Worm (Caenorhabditis elegans): ENCODE results near the gene mpk-2.
"Not testable (repeated sequence)": the region's sequence is repeated elsewhere in the genome, so short reads cannot be mapped to it uniquely, and the experiment has no call there.

Gene mpk-2

DNA sequence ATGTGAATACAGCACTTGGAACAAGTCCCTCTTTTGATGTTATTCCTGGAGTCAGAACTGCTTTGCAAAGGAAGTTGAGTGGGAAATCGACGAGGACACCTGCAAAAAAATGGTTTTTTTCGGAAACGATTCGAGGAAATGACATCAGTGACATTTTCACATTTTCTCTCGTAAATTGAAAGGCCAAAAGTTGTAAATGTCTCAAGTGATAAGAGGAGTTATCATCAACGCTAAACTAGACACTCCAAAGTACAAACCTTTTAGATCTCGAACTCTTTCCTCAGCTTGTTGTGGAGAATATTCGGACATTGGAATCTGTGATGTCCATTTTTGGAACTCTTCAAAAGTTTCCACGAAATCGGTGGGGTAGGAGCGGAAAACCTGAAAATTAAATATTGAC, 19.7 kb upstream of the mpk-2 start:
- no peak for TF ChIP-seq dao-5 (tag; optimal IDR thresholded peaks at IDR 0.05)
- TF ChIP-seq W03F9.2 (tag; optimal IDR thresholded peaks at IDR 0.05) = no peak
- TF ChIP-seq him-1 (tag; optimal IDR thresholded peaks at IDR 0.05) = no peak

- TF ChIP-seq dao-5 (tag; optimal IDR thresholded peaks at IDR 0.05) (no peak), him-1 (tag; optimal IDR thresholded peaks at IDR 0.05) (no peak), W03F9.2 (tag; optimal IDR thresholded peaks at IDR 0.05) (no peak)
These were observed 18.5 kb upstream of the mpk-2 start, which contains the start of gene txt-9 for ce11 chrII:5085450-5085849. TSS of gene txt-9 (plus strand) at chrII:5085785.

DNA sequence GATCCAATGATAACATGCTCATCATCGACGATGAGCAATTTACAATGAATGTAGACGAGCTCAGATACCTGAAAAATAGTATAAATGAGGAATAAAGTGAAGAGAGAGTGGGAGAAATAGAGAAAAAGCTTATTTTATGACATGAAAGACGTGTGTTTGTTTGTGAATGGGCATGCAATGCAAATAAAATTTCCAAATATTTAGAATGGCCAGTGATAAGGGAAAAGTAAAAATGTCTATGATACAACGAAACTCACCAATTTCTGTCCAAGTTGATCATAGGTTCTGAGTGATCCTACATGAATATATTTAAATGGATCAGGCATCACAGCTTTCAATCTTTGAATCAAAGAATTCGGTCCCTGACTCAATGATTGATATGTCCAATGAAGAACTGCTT, 17.8 kb upstream of the mpk-2 start:
- TF ChIP-seq him-1 (tag; optimal IDR thresholded peaks at IDR 0.05) = no peak

DNA sequence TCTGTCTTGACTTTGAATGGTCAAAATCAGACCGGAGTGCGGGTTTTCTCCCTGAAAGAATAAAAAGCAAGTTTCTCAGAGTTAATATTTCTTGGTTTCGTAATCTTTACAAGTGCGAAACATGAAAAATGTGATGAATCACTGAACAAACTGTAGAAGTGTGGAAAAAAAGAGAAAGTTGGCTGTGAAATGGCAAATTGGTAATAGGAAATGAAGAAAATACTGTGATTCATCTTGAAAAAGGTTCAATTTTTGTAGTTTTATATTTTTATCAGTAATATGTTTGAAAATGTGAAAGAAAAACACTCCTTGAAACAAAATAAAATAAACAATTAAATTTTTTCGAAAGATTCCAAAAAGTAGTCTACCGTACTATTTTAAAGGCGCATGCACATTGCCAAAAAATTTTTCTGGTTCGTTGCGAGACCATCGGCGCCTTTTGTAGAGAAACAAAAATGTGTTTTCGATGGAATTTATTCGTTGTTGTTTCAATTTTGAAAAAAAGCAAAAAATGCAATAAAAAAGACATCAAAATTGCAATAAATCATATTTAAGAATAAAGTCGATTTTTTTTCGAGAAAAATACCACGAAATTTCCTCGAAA, 12.2 kb upstream of the mpk-2 start, which contains the start of gene pld-1:
Gene pld-1, minus strand, starts transcription at position 51 of the 604 bp plus-strand sequence.
- TF ChIP-seq dao-5 (tag; optimal IDR thresholded peaks at IDR 0.05) (no peak), W03F9.2 (tag; optimal IDR thresholded peaks at IDR 0.05) (peak; percentile 34)

ce11 chrII:5092362-5093281, 11.3 kb upstream of the mpk-2 start, which contains the start of gene C04G6.2:
TSS of gene C04G6.2 (plus strand) at chrII:5093231.
- TF ChIP-seq dao-5 (tag; optimal IDR thresholded peaks at IDR 0.05) = no peak
- no peak for TF ChIP-seq him-1 (tag; optimal IDR thresholded peaks at IDR 0.05)
- TF ChIP-seq W03F9.2 (tag; optimal IDR thresholded peaks at IDR 0.05) = no peak

- no peak for TF ChIP-seq dao-5 (tag; optimal IDR thresholded peaks at IDR 0.05)
- no peak for TF ChIP-seq him-1 (tag; optimal IDR thresholded peaks at IDR 0.05)
- TF ChIP-seq W03F9.2 (tag; optimal IDR thresholded peaks at IDR 0.05) = no peak
These were observed 10.0 kb upstream of the mpk-2 start, which contains the start of gene C04G6.13 for ce11 chrII:5093945-5094344. TSS of gene C04G6.13 (plus strand) at chrII:5094245.

- TF ChIP-seq dao-5 (tag; optimal IDR thresholded peaks at IDR 0.05) = no peak
- no peak for TF ChIP-seq him-1 (tag; optimal IDR thresholded peaks at IDR 0.05)
- TF ChIP-seq W03F9.2 (tag; optimal IDR thresholded peaks at IDR 0.05) = no peak
These were observed 4.9 kb upstream of the mpk-2 start for ce11 chrII:5099034-5099433.

ce11 chrII:5099649-5100048, 4.3 kb upstream of the mpk-2 start, which contains the start of gene C04G6.6:
TSS of gene C04G6.6 (minus strand) at chrII:5099749.
- no peak for TF ChIP-seq dao-5 (tag; optimal IDR thresholded peaks at IDR 0.05)
- no peak for TF ChIP-seq W03F9.2 (tag; optimal IDR thresholded peaks at IDR 0.05)
- no peak for TF ChIP-seq him-1 (tag; optimal IDR thresholded peaks at IDR 0.05)

DNA sequence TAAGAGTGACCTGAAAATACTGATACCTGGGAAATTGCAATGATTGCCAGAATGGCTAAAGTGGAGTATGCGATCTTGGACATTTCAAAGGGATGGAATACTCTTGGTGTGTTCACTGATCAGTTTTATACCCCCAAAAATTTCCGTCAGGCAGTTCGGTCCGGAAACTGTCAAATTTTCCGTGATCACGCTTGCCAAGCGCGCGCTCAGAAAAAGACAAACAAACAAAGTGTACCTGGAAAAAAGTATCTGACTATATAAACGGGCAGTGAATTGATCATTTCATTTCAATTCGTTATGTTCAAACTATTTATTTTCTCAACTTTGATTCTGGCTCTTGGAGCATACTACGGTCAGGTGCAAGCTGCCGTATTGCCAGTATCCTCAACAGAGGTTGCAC, 2.2 kb upstream of the mpk-2 start, which contains the start of the genes idpb-3 and idpb-1:
Gene idpb-3, minus strand, starts transcription at position 101 of the 400 bp plus-strand sequence.
Gene idpb-1, plus strand, starts transcription at position 284 of the 400 bp plus-strand sequence.
- no peak for TF ChIP-seq dao-5 (tag; optimal IDR thresholded peaks at IDR 0.05)
- TF ChIP-seq W03F9.2 (tag; optimal IDR thresholded peaks at IDR 0.05) = no peak
- no peak for TF ChIP-seq him-1 (tag; optimal IDR thresholded peaks at IDR 0.05)

DNA sequence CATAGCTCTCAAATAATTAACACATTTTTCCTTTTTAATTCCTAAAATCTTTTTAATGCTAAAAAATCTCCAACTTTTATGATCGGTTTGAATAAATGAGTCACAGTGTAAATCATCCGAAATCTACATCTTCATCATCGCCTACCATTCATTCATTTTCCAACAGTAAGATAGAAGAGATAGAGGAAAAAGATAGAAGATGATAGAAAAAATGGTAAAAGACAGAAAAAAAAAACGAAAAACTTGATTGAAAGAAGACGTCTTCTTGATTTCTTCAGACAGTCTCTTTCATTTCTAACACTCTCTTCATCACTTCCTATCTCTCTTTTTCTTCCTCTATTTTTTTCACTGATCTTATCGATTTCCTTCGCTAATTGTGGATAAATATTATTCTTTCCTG, 729 bp upstream of the mpk-2 start:
- TF ChIP-seq W03F9.2 (tag; optimal IDR thresholded peaks at IDR 0.05) (no peak), him-1 (tag; optimal IDR thresholded peaks at IDR 0.05) (no peak), dao-5 (tag; optimal IDR thresholded peaks at IDR 0.05) (no peak)

DNA sequence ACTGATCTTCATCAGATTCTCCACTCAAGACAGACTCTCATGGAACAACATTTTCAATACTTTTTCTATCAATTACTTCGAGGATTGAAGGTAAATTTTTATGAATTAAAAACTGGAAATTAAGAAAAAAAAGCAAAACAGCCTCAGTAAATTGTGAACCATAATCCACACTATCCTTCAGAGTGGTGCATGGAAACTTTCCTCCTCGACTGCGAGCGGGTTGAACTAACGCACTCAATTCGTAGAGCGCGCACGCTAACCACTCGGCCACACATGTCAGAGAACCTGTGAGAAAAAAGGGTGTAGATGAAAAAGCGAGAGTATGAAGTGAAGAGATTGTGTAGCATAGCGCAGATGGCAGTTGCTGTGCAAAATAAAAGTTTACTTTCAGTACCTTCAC, 1.1 kb downstream of the mpk-2 start:
- TF ChIP-seq him-1 (tag; optimal IDR thresholded peaks at IDR 0.05) (peak; percentile 86), dao-5 (tag; optimal IDR thresholded peaks at IDR 0.05) (peak; percentile 76), W03F9.2 (tag; optimal IDR thresholded peaks at IDR 0.05) (peak; percentile 32)

DNA sequence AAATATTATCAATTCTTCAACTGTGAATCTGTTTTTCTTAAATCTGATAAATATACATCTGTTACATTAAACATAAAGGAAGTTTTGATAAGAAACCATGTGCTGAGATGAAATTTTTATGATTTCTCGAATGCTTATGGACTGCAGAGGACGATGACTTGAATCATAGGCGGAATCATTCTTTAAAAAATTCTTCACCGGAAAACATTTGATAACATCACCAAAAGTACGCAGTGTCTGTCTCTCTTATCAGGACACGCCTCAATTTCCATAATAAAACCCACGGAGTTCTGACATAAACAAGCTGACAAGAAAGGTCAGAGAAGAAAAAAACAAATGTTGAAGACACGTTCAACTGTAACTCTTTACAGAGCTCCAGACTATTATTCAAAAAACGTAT, 5.8 kb downstream of the mpk-2 start, which contains the start of gene F09C12.2:
Gene F09C12.2, plus strand, starts transcription at position 320 of the 400 bp plus-strand sequence.
- TF ChIP-seq him-1 (tag; optimal IDR thresholded peaks at IDR 0.05) = no peak
- TF ChIP-seq W03F9.2 (tag; optimal IDR thresholded peaks at IDR 0.05) = no peak

- TF ChIP-seq him-1 (tag; optimal IDR thresholded peaks at IDR 0.05) (no peak), W03F9.2 (tag; optimal IDR thresholded peaks at IDR 0.05) (no peak), dao-5 (tag; optimal IDR thresholded peaks at IDR 0.05) (no peak)
These were observed 8.2 kb downstream of the mpk-2 start, which contains the start of gene F09C12.8 for ce11 chrII:5112082-5112481. TSS of gene F09C12.8 (plus strand) at chrII:5112382.

DNA sequence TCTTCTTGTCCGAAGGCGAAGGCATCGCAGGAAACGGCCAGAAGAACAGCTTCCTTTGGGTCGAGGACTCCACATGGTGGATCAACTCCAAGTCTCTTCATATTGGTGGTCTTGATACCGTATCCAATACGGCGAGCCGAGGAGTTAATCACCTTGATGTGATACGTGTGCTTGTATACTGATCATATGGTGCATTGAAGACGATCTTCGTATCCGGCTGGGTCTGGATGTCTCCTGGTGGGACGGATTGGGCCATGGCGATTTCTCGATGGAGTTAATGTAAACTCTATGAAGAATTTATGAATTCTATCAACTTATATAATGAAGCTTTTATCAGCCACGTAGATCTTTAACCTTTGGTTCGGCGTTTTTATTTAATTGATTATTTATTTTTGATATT, 11.3 kb downstream of the mpk-2 start, which contains the start of gene msp-74:
Gene msp-74, minus strand, starts transcription at position 101 of the 400 bp plus-strand sequence.
- TF ChIP-seq him-1, dao-5, W03F9.2 (tag; optimal IDR thresholded peaks at IDR 0.05): not testable (repeated sequence)
